Fruit fly (Drosophila melanogaster): ENCODE measurements around the gene CG42692.

Gene CG42692

dm6 chr2L:14011591-14012303, 3.8 kb downstream of the CG42692 start (continued):
- TF ChIP-seq jing (GFP tag; optimal IDR thresholded peaks at IDR 0.05) (no peak), rib (GFP tag; IDR thresholded peaks at IDR 0.05) (peak; percentile 12; the same call in 1 of the 2 replicates), CG6254 (GFP tag; optimal IDR thresholded peaks at IDR 0.05) (no peak), sr (GFP tag; IDR thresholded peaks at IDR 0.05) (no peak), Dek (tag; optimal IDR thresholded peaks at IDR 0.05) (peak; percentile 53), ranshi (GFP tag; IDR thresholded peaks at IDR 0.05) (0 out of 2 replicates have a peak, but pooled peaks have one; percentile 10), CG34224 (GFP tag; IDR thresholded peaks at IDR 0.05; ENCODE audit: partially characterized antibody) (no peak; the same call in 2 of the 3 replicates), HmgD (GFP tag; optimal IDR thresholded peaks at IDR 0.05) (no peak), Opbp (GFP tag; IDR thresholded peaks at IDR 0.05; ENCODE audit: partially characterized antibody) (peak; percentile 71; the same call in 2 of the 3 replicates), slou (GFP tag; optimal IDR thresholded peaks at IDR 0.05) (no peak), CG17385 (GFP tag; optimal IDR thresholded peaks at IDR 0.05) (peak; percentile 31), NfI (GFP tag; optimal IDR thresholded peaks at IDR 0.05) (no peak), Sox102F (GFP tag; optimal IDR thresholded peaks at IDR 0.05) (peak; percentile 17), zf30C (GFP tag; optimal IDR thresholded peaks at IDR 0.05) (no peak), CG5245 (GFP tag; optimal IDR thresholded peaks at IDR 0.05) (no peak), tgo (GFP tag; IDR thresholded peaks at IDR 0.05) (no peak; the same call in 2 of the 3 replicates), CG6791 (GFP tag; IDR thresholded peaks at IDR 0.05; ENCODE audit: partially characterized antibody) (peak; percentile 69; the same call in 2 of the 3 replicates), CG33557 (GFP tag; optimal IDR thresholded peaks at IDR 0.05) (no peak), sim (GFP tag; IDR thresholded peaks at IDR 0.05) (no peak), ind (GFP tag; optimal IDR thresholded peaks at IDR 0.05) (peak; percentile 13), Aef1 (GFP tag; IDR thresholded peaks at IDR 0.05) (no peak; the same call in 2 of the 3 replicates), CG8388 (GFP tag; optimal IDR thresholded peaks at IDR 0.05) (peak; percentile 100), lilli (GFP tag; optimal IDR thresholded peaks at IDR 0.05) (peak; percentile 51), CG14965 (GFP tag; optimal IDR thresholded peaks at IDR 0.05; ENCODE audit: borderline replicate concordance) (no peak), lmd (GFP tag; IDR thresholded peaks at IDR 0.05) (peak; percentile 64; the same call in 1 of the 2 replicates), nom (GFP tag; optimal IDR thresholded peaks at IDR 0.05) (no peak), chif (GFP tag; optimal IDR thresholded peaks at IDR 0.05) (no peak), kni (GFP tag; optimal IDR thresholded peaks at IDR 0.05) (no peak), grau (tag; optimal IDR thresholded peaks at IDR 0.05) (no peak), Chrac-16 (GFP tag; optimal IDR thresholded peaks at IDR 0.05) (no peak), CG15514 (GFP tag; optimal IDR thresholded peaks at IDR 0.05) (no peak), ems (GFP tag; optimal IDR thresholded peaks at IDR 0.05) (no peak), NC2α (GFP tag; optimal IDR thresholded peaks at IDR 0.05) (no peak), repo (GFP tag; optimal IDR thresholded peaks at IDR 0.05) (no peak), CG3281 (GFP tag; optimal IDR thresholded peaks at IDR 0.05) (peak; percentile 45), CG17802 (tag; optimal IDR thresholded peaks at IDR 0.05) (no peak), sisA (GFP tag; IDR thresholded peaks at IDR 0.05) (no peak; the same call in 1 of the 2 replicates), ttk (GFP tag; IDR thresholded peaks at IDR 0.05) (peak; percentile 50; the same call in 1 of the 2 replicates), CG1233 (GFP tag; optimal IDR thresholded peaks at IDR 0.05) (peak; percentile 16), CG4820 (GFP tag; optimal IDR thresholded peaks at IDR 0.05) (no peak), Ptx1 (GFP tag; IDR thresholded peaks at IDR 0.05) (peak; percentile 75), HHEX (GFP tag; optimal IDR thresholded peaks at IDR 0.05) (no peak), Dll (GFP tag; IDR thresholded peaks at IDR 0.05; ENCODE audit: partially characterized antibody) (no peak), phol (tag; optimal IDR thresholded peaks at IDR 0.05) (no peak), CG13894 (tag; optimal IDR thresholded peaks at IDR 0.05) (peak; percentile 53), danr (GFP tag; IDR thresholded peaks at IDR 0.05) (no peak), CG14014 (GFP tag; IDR thresholded peaks at IDR 0.05) (0 out of 2 replicates have a peak, but pooled peaks have one; percentile 59), CG3838 (GFP tag; optimal IDR thresholded peaks at IDR 0.05) (no peak), pb (GFP tag; optimal IDR thresholded peaks at IDR 0.05) (no peak)
